Worm (Caenorhabditis elegans): ENCODE data around the gene oac-8.

The oac-8 gene

ce11 chrIV:10584237-10584636, at the start of gene oac-8:
Gene oac-8, plus strand, starts transcription at chrIV:10584537.
- TF ChIP-seq W03F9.2 (tag; optimal IDR thresholded peaks at IDR 0.05) = no peak
- no peak for TF ChIP-seq him-1 (tag; optimal IDR thresholded peaks at IDR 0.05)
- no peak for TF ChIP-seq dao-5 (tag; optimal IDR thresholded peaks at IDR 0.05)

DNA sequence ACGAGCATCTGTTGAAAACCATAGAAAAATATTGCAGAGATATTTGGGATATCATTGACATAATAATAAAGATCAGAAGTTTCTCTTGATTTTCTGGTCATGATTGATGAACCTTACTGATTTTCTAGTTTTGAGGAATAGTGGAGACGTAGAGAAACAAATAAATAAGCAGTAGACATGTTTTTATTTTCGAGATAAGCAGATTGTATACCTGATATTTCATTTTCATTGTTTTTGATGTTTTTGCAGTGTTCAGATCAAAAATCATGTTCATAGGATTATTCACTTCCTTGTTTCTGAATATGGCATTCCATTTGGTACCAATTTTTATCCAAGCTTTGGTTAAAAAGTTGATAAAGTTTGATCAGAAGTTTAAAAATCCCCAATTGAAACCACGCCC, 45.8 kb upstream of the oac-8 start, which contains the start of gene T07G12.4:
TSS of gene T07G12.4 (minus strand) at position 101 of the 400 bp plus-strand sequence.
- TF ChIP-seq dao-5 (tag; optimal IDR thresholded peaks at IDR 0.05) (no peak), W03F9.2 (tag; optimal IDR thresholded peaks at IDR 0.05) (no peak), him-1 (tag; optimal IDR thresholded peaks at IDR 0.05) (no peak)

DNA sequence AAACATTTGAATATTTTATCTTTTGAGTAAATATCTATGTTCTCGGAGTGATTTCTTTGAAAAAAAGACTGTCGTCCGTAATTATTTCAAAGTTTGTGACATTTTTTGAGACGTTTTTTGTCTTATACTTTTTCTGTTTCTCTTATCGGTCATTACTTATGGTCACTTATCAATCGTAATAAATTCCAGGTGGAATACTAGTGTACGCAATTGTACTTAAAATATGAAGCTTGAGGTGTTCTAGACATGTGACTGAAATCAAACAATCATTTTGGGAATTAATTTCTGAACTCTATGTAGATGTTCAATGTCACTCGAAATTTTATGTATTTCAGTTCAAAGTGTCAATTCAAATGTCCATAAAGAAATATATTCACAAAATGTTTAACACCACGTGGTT, 42.1 kb upstream of the oac-8 start:
- no peak for TF ChIP-seq dao-5 (tag; optimal IDR thresholded peaks at IDR 0.05)
- no peak for TF ChIP-seq W03F9.2 (tag; optimal IDR thresholded peaks at IDR 0.05)
- TF ChIP-seq him-1 (tag; optimal IDR thresholded peaks at IDR 0.05) = no peak

DNA sequence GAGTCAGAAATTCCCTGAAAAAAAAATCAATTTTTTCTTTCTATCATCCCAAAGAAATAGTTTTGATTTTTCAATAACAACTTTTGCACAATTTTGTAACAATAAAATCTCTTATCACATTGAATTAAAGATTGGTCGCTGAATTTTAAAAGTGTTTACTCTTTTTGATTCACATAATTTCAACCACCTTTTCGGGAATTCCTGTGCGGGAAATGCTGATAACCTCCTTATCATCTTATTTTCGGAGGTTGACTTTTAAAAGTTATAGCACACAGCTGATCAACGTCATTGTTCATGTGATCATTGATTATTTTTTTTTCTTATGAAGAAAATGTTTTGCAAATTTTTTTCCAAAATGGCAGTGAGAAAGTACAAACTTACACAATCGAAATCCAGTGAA, 41.0 kb upstream of the oac-8 start:
- no peak for TF ChIP-seq him-1 (tag; optimal IDR thresholded peaks at IDR 0.05)
- no peak for TF ChIP-seq dao-5 (tag; optimal IDR thresholded peaks at IDR 0.05)
- no peak for TF ChIP-seq W03F9.2 (tag; optimal IDR thresholded peaks at IDR 0.05)

ce11 chrIV:10545038-10545437, 39.3 kb upstream of the oac-8 start, which contains the start of gene T07G12.5:
Gene T07G12.5, minus strand, starts transcription at chrIV:10545138.
- TF ChIP-seq W03F9.2 (tag; optimal IDR thresholded peaks at IDR 0.05) (no peak), dao-5 (tag; optimal IDR thresholded peaks at IDR 0.05) (no peak), him-1 (tag; optimal IDR thresholded peaks at IDR 0.05) (no peak)

DNA sequence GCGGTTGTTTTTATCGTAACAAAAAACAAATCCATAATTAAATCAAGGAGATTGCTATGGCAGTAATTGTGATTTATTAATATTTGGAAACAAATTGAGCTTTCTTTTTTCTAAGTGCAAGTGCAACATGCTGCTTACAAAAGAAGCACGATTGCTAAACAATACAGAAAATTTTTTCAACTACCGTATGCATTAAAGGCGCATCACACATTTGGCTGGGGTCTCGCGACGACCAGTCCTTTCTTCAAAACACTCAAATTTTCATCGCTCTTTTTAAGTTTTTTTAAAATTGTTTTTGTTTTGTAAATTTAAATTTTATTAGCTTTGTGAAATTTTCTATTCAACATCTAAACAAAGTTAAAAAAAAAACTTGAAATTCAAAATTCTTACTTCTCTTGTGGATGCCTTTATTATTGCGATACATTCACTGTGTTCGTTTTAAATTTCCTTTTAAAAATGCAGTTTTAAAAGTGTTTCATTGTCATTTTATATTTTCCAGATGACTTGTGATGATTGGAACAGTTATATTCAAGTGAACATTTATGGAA, 37.7 kb upstream of the oac-8 start, which contains the start of gene zim-1:
TSS of gene zim-1 (plus strand) at position 498 of the 548 bp plus-strand sequence.
- no peak for TF ChIP-seq dao-5 (tag; optimal IDR thresholded peaks at IDR 0.05)
- no peak for TF ChIP-seq W03F9.2 (tag; optimal IDR thresholded peaks at IDR 0.05)
- TF ChIP-seq him-1 (tag; optimal IDR thresholded peaks at IDR 0.05) = no peak

DNA sequence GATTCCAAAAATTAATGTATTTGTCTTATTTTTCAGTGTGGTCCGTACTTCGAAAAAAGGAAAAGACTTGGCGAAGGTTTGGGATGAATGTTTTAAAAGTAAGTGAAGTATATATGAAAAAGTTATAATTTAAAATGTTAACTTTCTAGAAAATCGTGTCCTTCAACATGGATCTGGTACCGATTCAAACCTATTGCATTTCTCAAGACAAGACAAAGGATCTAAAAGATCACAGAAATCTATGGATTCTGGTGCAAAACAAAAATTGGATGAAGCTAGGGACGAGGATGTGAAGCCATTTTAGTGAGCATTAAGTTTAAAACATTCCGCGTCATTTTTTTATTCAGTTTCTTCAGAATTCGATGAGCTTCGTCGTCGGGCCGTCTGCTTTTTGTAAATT, 29.4 kb upstream of the oac-8 start, which contains the start of gene zim-2:
TSS of gene zim-2 (plus strand) at position 301 of the 400 bp plus-strand sequence.
- TF ChIP-seq him-1 (tag; optimal IDR thresholded peaks at IDR 0.05) (no peak), dao-5 (tag; optimal IDR thresholded peaks at IDR 0.05) (no peak), W03F9.2 (tag; optimal IDR thresholded peaks at IDR 0.05) (no peak)

- TF ChIP-seq W03F9.2 (tag; optimal IDR thresholded peaks at IDR 0.05) (no peak), dao-5 (tag; optimal IDR thresholded peaks at IDR 0.05) (no peak), him-1 (tag; optimal IDR thresholded peaks at IDR 0.05) (no peak)
These were observed 25.9 kb upstream of the oac-8 start, which contains the start of gene zim-3 for ce11 chrIV:10558415-10558814. Gene zim-3, plus strand, starts transcription at chrIV:10558715.

DNA sequence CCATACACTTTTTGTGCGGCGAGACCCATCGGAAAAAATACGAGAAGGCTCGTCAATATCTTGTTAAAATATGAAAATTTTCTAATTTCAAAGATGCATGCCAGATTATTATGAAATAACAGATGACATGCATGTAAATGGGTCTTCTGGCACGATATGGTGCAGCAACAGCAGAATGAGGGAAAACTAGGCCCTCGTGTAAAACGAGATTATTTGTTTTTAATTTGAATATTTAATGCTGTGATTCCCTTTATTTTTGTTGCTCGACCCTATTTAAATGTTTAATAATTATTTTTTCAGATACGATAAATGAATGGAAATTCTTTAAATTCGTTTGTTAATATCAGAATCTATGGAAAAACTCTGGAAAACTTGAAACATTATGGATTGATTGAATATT, 22.7 kb upstream of the oac-8 start, which contains the start of gene him-8:
TSS of gene him-8 (plus strand) at position 301 of the 400 bp plus-strand sequence.
- TF ChIP-seq him-1 (tag; optimal IDR thresholded peaks at IDR 0.05) (no peak), dao-5 (tag; optimal IDR thresholded peaks at IDR 0.05) (no peak)

- no peak for TF ChIP-seq W03F9.2 (tag; optimal IDR thresholded peaks at IDR 0.05)
- TF ChIP-seq dao-5 (tag; optimal IDR thresholded peaks at IDR 0.05) = no peak
- TF ChIP-seq him-1 (tag; optimal IDR thresholded peaks at IDR 0.05) = no peak
These were observed 19.7 kb upstream of the oac-8 start for ce11 chrIV:10564613-10565012.

DNA sequence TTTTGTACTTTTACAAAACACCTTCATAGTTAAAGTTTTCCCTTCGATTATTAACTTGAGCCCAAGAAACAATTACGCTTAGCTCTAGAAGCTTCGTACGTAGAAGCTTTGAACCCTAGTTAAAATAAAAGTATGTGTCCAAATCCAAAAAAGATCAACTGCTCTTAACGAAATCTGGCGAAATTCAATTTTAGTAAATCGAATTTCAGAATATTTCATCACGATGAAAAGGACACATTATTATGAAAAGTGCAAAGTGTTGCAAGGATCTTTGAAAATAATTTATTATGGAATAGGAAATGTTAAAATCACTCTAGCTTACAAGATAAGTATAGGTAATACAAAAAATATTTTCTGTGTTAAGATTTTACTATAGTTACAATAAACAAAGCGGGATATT, 19.1 kb upstream of the oac-8 start:
- TF ChIP-seq dao-5 (tag; optimal IDR thresholded peaks at IDR 0.05) (no peak), W03F9.2 (tag; optimal IDR thresholded peaks at IDR 0.05) (no peak), him-1 (tag; optimal IDR thresholded peaks at IDR 0.05) (no peak)

- no peak for TF ChIP-seq him-1 (tag; optimal IDR thresholded peaks at IDR 0.05)
- no peak for TF ChIP-seq dao-5 (tag; optimal IDR thresholded peaks at IDR 0.05)
- no peak for TF ChIP-seq W03F9.2 (tag; optimal IDR thresholded peaks at IDR 0.05)
These were observed 16.5 kb upstream of the oac-8 start for ce11 chrIV:10567822-10568221.

DNA sequence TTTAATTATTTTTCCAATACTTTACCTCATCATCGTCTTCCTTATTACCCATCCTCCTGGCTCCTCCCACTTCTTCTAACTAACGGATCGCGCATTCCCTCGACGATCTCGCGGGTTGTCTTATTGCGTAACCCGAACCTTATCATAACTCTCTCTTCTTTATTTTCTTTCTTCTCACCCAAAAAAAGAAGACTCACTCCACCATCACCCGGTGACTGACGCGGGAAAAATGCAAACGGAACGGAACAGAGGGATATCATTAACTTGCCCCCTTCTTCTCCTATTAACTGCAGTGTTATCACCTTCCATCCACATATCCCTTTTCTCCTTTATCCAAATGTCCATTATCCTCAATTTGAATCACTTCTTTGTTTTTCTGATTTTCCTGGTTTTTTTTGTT, 14.3 kb upstream of the oac-8 start:
- TF ChIP-seq him-1 (tag; optimal IDR thresholded peaks at IDR 0.05) = no peak
- TF ChIP-seq W03F9.2 (tag; optimal IDR thresholded peaks at IDR 0.05) = no peak
- no peak for TF ChIP-seq dao-5 (tag; optimal IDR thresholded peaks at IDR 0.05)

DNA sequence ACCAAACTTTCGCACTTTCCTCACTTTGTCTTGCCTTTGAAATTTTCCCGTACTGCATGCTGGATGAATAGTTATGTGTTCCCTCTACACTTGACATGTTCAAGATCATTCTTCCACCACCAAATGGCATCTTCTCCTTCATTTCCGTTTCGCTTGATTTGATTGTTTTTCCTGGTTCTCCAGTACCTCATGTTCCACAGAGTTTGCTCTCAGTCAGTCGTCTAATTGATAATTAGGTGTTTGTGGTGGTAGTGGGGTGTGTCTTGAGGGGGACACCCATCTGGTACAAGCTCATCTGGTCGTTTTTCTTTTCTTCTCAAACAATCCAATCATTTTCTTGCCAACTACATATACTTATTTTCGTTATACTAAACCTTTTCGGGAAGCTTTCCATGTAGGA, 13.3 kb upstream of the oac-8 start:
- TF ChIP-seq dao-5 (tag; optimal IDR thresholded peaks at IDR 0.05) = no peak
- no peak for TF ChIP-seq W03F9.2 (tag; optimal IDR thresholded peaks at IDR 0.05)
- TF ChIP-seq him-1 (tag; optimal IDR thresholded peaks at IDR 0.05) = no peak

DNA sequence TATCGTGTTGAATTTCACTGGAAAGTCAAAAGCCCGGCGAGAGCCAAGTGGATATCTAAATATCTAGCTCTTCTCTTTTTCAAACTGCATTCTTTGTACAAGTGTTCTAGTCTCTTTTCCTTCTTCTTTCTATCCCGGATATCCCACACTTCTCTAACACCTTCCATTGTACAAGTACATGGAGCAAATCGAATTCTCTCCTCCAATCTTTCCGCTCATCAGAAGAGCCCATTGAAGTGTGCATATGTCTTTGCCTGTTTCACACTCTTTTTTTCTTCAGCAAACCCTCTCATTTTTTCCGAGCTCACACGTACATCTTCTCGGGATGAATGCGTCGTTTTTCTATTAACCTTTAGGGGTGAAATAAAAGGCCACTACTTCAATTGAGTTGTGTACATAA, 10.9 kb upstream of the oac-8 start:
- TF ChIP-seq him-1 (tag; optimal IDR thresholded peaks at IDR 0.05) (no peak), dao-5 (tag; optimal IDR thresholded peaks at IDR 0.05) (no peak), W03F9.2 (tag; optimal IDR thresholded peaks at IDR 0.05) (no peak)
